Worm (Caenorhabditis elegans) whole organism, mixed stage, embryonic: ENCODE data around the gene F48F5.8.

Experiments used
- M03D4.4 ChIP-seq: sonication (generic microtip); optimal IDR thresholded peaks from 2 replicates; lab custom pipeline; 2017; ENCODE audit warnings: mild to moderate bottlenecking, missing genetic modification characterization, missing compliant biosample characterization
- ces-1 ChIP-seq: fragments of 150-350 bp; optimal IDR thresholded peaks from 2 replicates; lab custom pipeline; 2014; ENCODE audit warnings: missing biosample characterization, missing genetic modification reagents, missing genetic modification characterization
- elt-3 ChIP-seq: fragments of 150-350 bp; optimal IDR thresholded peaks from 2 replicates; lab custom pipeline; 2014; ENCODE audit warnings: missing biosample characterization, missing genetic modification characterization
- nhr-12 ChIP-seq: fragments of 150-350 bp; optimal IDR thresholded peaks from 2 replicates; lab custom pipeline; 2014; ENCODE audit warnings: missing biosample characterization, missing genetic modification characterization
- nhr-76 ChIP-seq: sonication (generic microtip); optimal IDR thresholded peaks from 2 replicates; lab custom pipeline; 2017; ENCODE audit warnings: missing biosample characterization, missing genetic modification characterization
- snpc-4 ChIP-seq: fragments of 150-350 bp; optimal IDR thresholded peaks from 2 replicates; lab custom pipeline; 2014; ENCODE audit warnings: missing biosample characterization, missing genetic modification characterization

DNA sequence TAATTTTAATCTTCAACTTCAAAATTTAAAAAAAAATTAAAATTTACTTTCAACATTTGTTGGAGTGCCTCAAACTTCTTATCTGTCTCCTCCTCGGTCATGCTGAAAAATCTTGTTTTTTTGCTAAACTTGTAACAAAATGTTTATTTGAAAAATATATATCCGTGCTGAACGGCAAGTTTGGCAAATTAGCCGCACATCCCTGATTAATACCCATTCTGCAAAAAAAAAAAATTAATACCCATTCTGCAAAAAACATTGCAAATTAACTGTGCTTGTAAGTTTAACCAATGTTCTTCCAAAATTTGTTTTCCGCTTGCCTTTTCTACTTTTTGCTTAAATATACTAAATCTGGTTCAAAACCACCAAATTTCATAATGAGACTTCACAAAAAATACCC, 27.9 kb downstream of the F48F5.8 start, which contains the start of gene F48F5.6:
- no peak for TF ChIP-seq nhr-76 (tag; lab: Kevin White, UChicago)
- TF ChIP-seq snpc-4 (tag; lab: Kevin White, UChicago): no peak
- TF ChIP-seq nhr-12 (tag; lab: Kevin White, UChicago): no peak
- no peak for TF ChIP-seq elt-3 (tag; lab: Kevin White, UChicago)
- TF ChIP-seq M03D4.4: no peak
- no peak for TF ChIP-seq ces-1 (GFP tag; lab: Kevin White, UChicago)
